Fruit fly (Drosophila melanogaster): ENCODE data around the gene CG13728.
A peak's percentile ranks its signal among the peaks of the same experiment; 100 is the strongest.

The CG13728 gene

DNA sequence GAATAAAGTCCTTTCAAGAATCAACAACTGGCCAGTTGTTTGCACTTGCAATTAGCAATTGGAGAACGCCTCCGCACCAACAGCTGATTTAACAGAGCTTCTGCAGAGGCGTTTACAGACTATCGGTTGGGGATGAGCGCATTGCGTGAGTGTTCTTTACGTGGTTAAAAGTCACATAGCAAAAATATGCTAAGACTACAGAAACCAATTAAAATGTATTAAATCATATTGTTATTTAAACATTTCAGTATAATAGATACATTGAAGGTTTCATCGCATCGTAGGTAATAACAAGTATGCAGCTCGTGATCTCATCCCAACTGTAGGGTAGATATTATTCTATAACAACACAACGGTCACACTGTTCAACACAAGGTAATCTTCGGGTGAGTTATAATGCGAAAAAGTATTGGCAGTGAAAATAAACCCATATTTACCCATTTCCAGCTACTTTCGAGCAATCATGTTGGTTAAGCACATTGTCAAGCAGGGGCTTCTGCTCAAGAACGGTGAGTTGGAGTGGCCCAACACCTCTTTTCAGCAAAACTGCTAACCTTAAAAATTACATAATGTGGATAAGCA lies 42.7 kb upstream of the CG13728 start, which contains the start of the genes Sec3 and COX7B (continued):
- TF ChIP-seq Hmr (GFP tag; optimal IDR thresholded peaks at IDR 0.05): peak; percentile 57
- peak; percentile 39 for TF ChIP-seq Blimp-1 (GFP tag; optimal IDR thresholded peaks at IDR 0.05)
- TF ChIP-seq crc (GFP tag; optimal IDR thresholded peaks at IDR 0.05): no peak
- peak; percentile 93 for TF ChIP-seq Med (GFP tag)
- no peak for TF ChIP-seq pan (optimal IDR thresholded peaks at IDR 0.05)
- peak in 1 of 2 experiments; percentile 61 for TF ChIP-seq pan (GFP tag; optimal IDR thresholded peaks at IDR 0.05 in 1 of 2, IDR thresholded peaks at IDR 0.05 in 1 of 2)
- no peak for TF ChIP-seq CG11504 (tag; optimal IDR thresholded peaks at IDR 0.05)
- TF ChIP-seq Eip74EF (GFP tag; optimal IDR thresholded peaks at IDR 0.05): peak in 1 of 2 experiments; percentile 15
- TF ChIP-seq CG2120 (GFP tag; optimal IDR thresholded peaks at IDR 0.05): peak; percentile 83
- TF ChIP-seq CG8388 (GFP tag; optimal IDR thresholded peaks at IDR 0.05): peak; percentile 51
- TF ChIP-seq Vsx1 (GFP tag; optimal IDR thresholded peaks at IDR 0.05): peak; percentile 39
- no peak for TF ChIP-seq CG1792 (GFP tag; optimal IDR thresholded peaks at IDR 0.05)
- TF ChIP-seq dm (GFP tag; optimal IDR thresholded peaks at IDR 0.05): peak; percentile 46
- peak; percentile 64 for TF ChIP-seq wdn (GFP tag; IDR thresholded peaks at IDR 0.05)
- peak; percentile 55 for TF ChIP-seq pho (GFP tag; optimal IDR thresholded peaks at IDR 0.05)
- TF ChIP-seq CG15073 (GFP tag; optimal IDR thresholded peaks at IDR 0.05): no peak
- TF ChIP-seq chm (GFP tag; IDR thresholded peaks at IDR 0.05): no peak
- peak; percentile 64 to 73 for TF ChIP-seq Hr51 (GFP tag; optimal IDR thresholded peaks at IDR 0.05)
- TF ChIP-seq sima (GFP tag; optimal IDR thresholded peaks at IDR 0.05): no peak
- peak; percentile 82 for TF ChIP-seq CG1603 (tag; optimal IDR thresholded peaks at IDR 0.05)
- no peak for TF ChIP-seq CG12071 (GFP tag; optimal IDR thresholded peaks at IDR 0.05)
- peak; percentile 79 for TF ChIP-seq nerfin-2 (GFP tag; IDR thresholded peaks at IDR 0.05; ENCODE audit: partially characterized antibody)
- TF ChIP-seq HLH3B (GFP tag; IDR thresholded peaks at IDR 0.05): peak; percentile 45; the same call in 1 of the 2 replicates
- peak; percentile 23 for TF ChIP-seq corto (GFP tag; optimal IDR thresholded peaks at IDR 0.05)
- TF ChIP-seq salm (tag; optimal IDR thresholded peaks at IDR 0.05): peak; percentile 30
- peak; percentile 91 for TF ChIP-seq sna (GFP tag; IDR thresholded peaks at IDR 0.05; ENCODE audit: partially characterized antibody)
- TF ChIP-seq Nf-YA (GFP tag; IDR thresholded peaks at IDR 0.05): no peak
- peak; percentile 20 for TF ChIP-seq bigmax (GFP tag; optimal IDR thresholded peaks at IDR 0.05)
- TF ChIP-seq CG10979 (tag; optimal IDR thresholded peaks at IDR 0.05): peak; percentile 62
- no peak for TF ChIP-seq B-H1 (GFP tag; IDR thresholded peaks at IDR 0.05)
- TF ChIP-seq amos (GFP tag; IDR thresholded peaks at IDR 0.05; ENCODE audit: partially characterized antibody): peak; percentile 87
- TF ChIP-seq CG8089 (GFP tag; optimal IDR thresholded peaks at IDR 0.05): no peak
- TF ChIP-seq CG7987 (GFP tag; optimal IDR thresholded peaks at IDR 0.05): peak; percentile 29
- TF ChIP-seq Xbp1 (GFP tag; optimal IDR thresholded peaks at IDR 0.05): peak; percentile 76
- TF ChIP-seq lmd (GFP tag; IDR thresholded peaks at IDR 0.05): peak; percentile 58; the same call in 1 of the 2 replicates
- peak; percentile 53; the same call in 1 of the 3 replicates for TF ChIP-seq C15 (GFP tag; IDR thresholded peaks at IDR 0.05)
- TF ChIP-seq CG14014 (GFP tag; IDR thresholded peaks at IDR 0.05): no peak
- no peak for TF ChIP-seq CG8944 (GFP tag; optimal IDR thresholded peaks at IDR 0.05)
- TF ChIP-seq ATbp (GFP tag; optimal IDR thresholded peaks at IDR 0.05): no peak
- TF ChIP-seq ftz-f1 (GFP tag; optimal IDR thresholded peaks at IDR 0.05): peak; percentile 72
- peak; percentile 70; the same call in 1 of the 2 replicates for TF ChIP-seq Rfx (GFP tag; IDR thresholded peaks at IDR 0.05)
- peak; percentile 74 for TF ChIP-seq CG3847 (GFP tag; IDR thresholded peaks at IDR 0.05)
- peak; percentile 45 for TF ChIP-seq stwl (tag; optimal IDR thresholded peaks at IDR 0.05)
- peak; percentile 82 for TF ChIP-seq sug (tag; optimal IDR thresholded peaks at IDR 0.05)
- TF ChIP-seq CG10654 (GFP tag; optimal IDR thresholded peaks at IDR 0.05): peak; percentile 43
- TF ChIP-seq CG12942 (GFP tag; optimal IDR thresholded peaks at IDR 0.05): peak; percentile 32
- no peak for TF ChIP-seq CG14050 (GFP tag; IDR thresholded peaks at IDR 0.05)
- no peak for TF ChIP-seq CG11398 (GFP tag; optimal IDR thresholded peaks at IDR 0.05)
- TF ChIP-seq CG11093 (GFP tag; IDR thresholded peaks at IDR 0.05): no peak
- TF ChIP-seq gsb-n (tag; optimal IDR thresholded peaks at IDR 0.05): peak; percentile 50

All from whole organism, embryonic.